Fruit fly (Drosophila melanogaster) whole organism, embryonic: Measurements from ENCODE around the gene CG13601.

ENCODE experiments used
- CG10321 ChIP-seq: fragments of 200-800 bp; sonication (Bioruptor generic); IDR thresholded peaks from 2 replicates; pipeline ENCODE4 v1.3.6; 2022; ENCODE audit warnings: missing biosample characterization, missing genetic modification characterization
- CG10654 ChIP-seq: fragments of 200-800 bp; sonication (Bioruptor generic); optimal IDR thresholded peaks from 2 replicates; lab custom pipeline; 2016; ENCODE audit warnings: missing biosample characterization, missing genetic modification characterization
- CG13424 ChIP-seq: fragments of 200-800 bp; sonication (Bioruptor generic); optimal IDR thresholded peaks from 2 replicates; lab custom pipeline; 2019; ENCODE audit warnings: missing biosample characterization, mild to moderate bottlenecking, missing genetic modification characterization, moderate library complexity
- CG1529 ChIP-seq: fragments of 200-800 bp; sonication (Bioruptor generic); optimal IDR thresholded peaks from 3 replicates; lab custom pipeline; 2018; ENCODE audit warnings: missing biosample characterization, missing genetic modification characterization
- CG15601 ChIP-seq: fragments of 200-800 bp; sonication (Bioruptor generic); optimal IDR thresholded peaks from 3 replicates; lab custom pipeline; 2019; ENCODE audit warnings: missing biosample characterization, mild to moderate bottlenecking, missing genetic modification characterization, moderate library complexity
- CG16779 ChIP-seq: fragments of 200-800 bp; sonication (Bioruptor generic); IDR thresholded peaks from 2 replicates; pipeline ENCODE4 v1.3.6; 2022; ENCODE audit warnings: missing biosample characterization, missing genetic modification characterization
- CG18262 ChIP-seq: fragments of 200-800 bp; optimal IDR thresholded peaks from 3 replicates; lab custom pipeline; 2019; ENCODE audit warnings: missing biosample characterization, mild to moderate bottlenecking, missing genetic modification characterization, moderate library complexity
- CG2116 ChIP-seq: fragments of 200-800 bp; sonication (Bioruptor generic); optimal IDR thresholded peaks from 3 replicates; lab custom pipeline; 2018; ENCODE audit warnings: missing biosample characterization, mild to moderate bottlenecking, missing genetic modification characterization
- CG2889 ChIP-seq: fragments of 200-800 bp; sonication (Bioruptor generic); IDR thresholded peaks from 3 replicates; pipeline ENCODE4 v1.3.6; 2022; ENCODE audit warnings: missing biosample characterization, missing genetic modification characterization
- CG30020 ChIP-seq: fragments of 200-800 bp; optimal IDR thresholded peaks from 2 replicates; lab custom pipeline; 2019; ENCODE audit warnings: missing biosample characterization, mild to moderate bottlenecking, missing genetic modification characterization, moderate library complexity
- CG42726 ChIP-seq: fragments of 200-800 bp; sonication (Bioruptor generic); IDR thresholded peaks from 2 replicates; pipeline ENCODE4 v1.3.6; 2022; ENCODE audit warnings: missing biosample characterization, missing genetic modification characterization; ENCODE audit not compliant: partially characterized antibody
- CG4424 ChIP-seq: fragments of 200-800 bp; sonication (Bioruptor generic); optimal IDR thresholded peaks from 3 replicates; lab custom pipeline; 2016; ENCODE audit warnings: missing biosample characterization, missing genetic modification characterization
- CG6689 ChIP-seq: fragments of 200-800 bp; sonication (Bioruptor generic); IDR thresholded peaks from 2 replicates; pipeline ENCODE4 v1.3.6; 2022; ENCODE audit warnings: missing biosample characterization, missing genetic modification characterization
- CG6791 ChIP-seq: fragments of 200-800 bp; sonication (Bioruptor generic); IDR thresholded peaks from 3 replicates; pipeline ENCODE4 v1.3.6; 2022; ENCODE audit warnings: missing biosample characterization, missing genetic modification characterization; ENCODE audit not compliant: partially characterized antibody
- CG8359 ChIP-seq: fragments of 200-800 bp; sonication (Bioruptor generic); optimal IDR thresholded peaks from 2 replicates; lab custom pipeline; 2017; ENCODE audit warnings: missing biosample characterization, mild to moderate bottlenecking, missing genetic modification characterization, borderline replicate concordance
- CG8388 ChIP-seq: fragments of 200-800 bp; sonication (Bioruptor generic); optimal IDR thresholded peaks from 2 replicates; lab custom pipeline; 2019; ENCODE audit warnings: missing biosample characterization, mild to moderate bottlenecking, missing genetic modification characterization, moderate library complexity
- CG8944 ChIP-seq: fragments of 200-800 bp; sonication (Bioruptor generic); optimal IDR thresholded peaks from 3 replicates; lab custom pipeline; 2016; ENCODE audit warnings: missing biosample characterization, missing genetic modification characterization
- CG9932 ChIP-seq: fragments of 200-800 bp; sonication (Bioruptor generic); IDR thresholded peaks from 2 replicates; pipeline ENCODE4 v1.3.6; 2022; ENCODE audit warnings: missing biosample characterization, missing genetic modification characterization
- CrebB ChIP-seq: fragments of 200-800 bp; sonication (Bioruptor generic); optimal IDR thresholded peaks from 3 replicates; lab custom pipeline; 2018; ENCODE audit warnings: missing biosample characterization, mild to moderate bottlenecking, missing genetic modification characterization
- Deaf1 ChIP-seq: fragments of 200-800 bp; optimal IDR thresholded peaks from 3 replicates; lab custom pipeline; 2019; ENCODE audit warnings: missing biosample characterization, mild to moderate bottlenecking, missing genetic modification characterization, moderate library complexity
- Dfd ChIP-seq, 2 experiments: fragments of >200 bp; optimal IDR thresholded peaks; 2 replicates each; lab custom pipeline; 2017; ENCODE audit warnings: missing biosample characterization in 2 of 2, missing genetic modification characterization in 2 of 2
- Elba2 ChIP-seq: fragments of 200-800 bp; sonication (Bioruptor generic); optimal IDR thresholded peaks from 3 replicates; lab custom pipeline; 2016; ENCODE audit warnings: missing biosample characterization, missing genetic modification characterization
- Gug ChIP-seq: fragments of 200-800 bp; sonication (Bioruptor generic); IDR thresholded peaks from 4 replicates; pipeline ENCODE4 v1.3.6; 2022; ENCODE audit warnings: missing biosample characterization, missing genetic modification characterization
- HmgZ ChIP-seq: fragments of 200-800 bp; sonication (Bioruptor generic); optimal IDR thresholded peaks from 2 replicates; lab custom pipeline; 2018; ENCODE audit warnings: missing biosample characterization, mild to moderate bottlenecking, missing genetic modification characterization
- Lim3 ChIP-seq: fragments of 200-800 bp; sonication (Bioruptor generic); IDR thresholded peaks from 2 replicates; pipeline ENCODE4 v1.3.6; 2022; ENCODE audit warnings: missing biosample characterization, missing genetic modification characterization
- MTF-1 ChIP-seq: fragments of 200-800 bp; sonication (Bioruptor generic); optimal IDR thresholded peaks from 2 replicates; lab custom pipeline; 2018; ENCODE audit warnings: missing biosample characterization, mild to moderate bottlenecking, missing genetic modification characterization, borderline replicate concordance
- Nf-YB ChIP-seq: fragments of 200-800 bp; sonication (Bioruptor generic); optimal IDR thresholded peaks from 3 replicates; lab custom pipeline; 2019; ENCODE audit warnings: missing biosample characterization, mild to moderate bottlenecking, missing genetic modification characterization, moderate library complexity
- Nf-YC ChIP-seq: fragments of 200-800 bp; optimal IDR thresholded peaks from 3 replicates; lab custom pipeline; 2019; ENCODE audit warnings: missing biosample characterization, mild to moderate bottlenecking, missing genetic modification characterization, moderate library complexity
- Opbp ChIP-seq: fragments of 200-800 bp; sonication (Bioruptor generic); IDR thresholded peaks from 3 replicates; pipeline ENCODE4 v1.3.6; 2022; ENCODE audit warnings: missing biosample characterization, missing genetic modification characterization; ENCODE audit not compliant: partially characterized antibody
- bab2 ChIP-seq: fragments of 200-800 bp; sonication (Bioruptor generic); optimal IDR thresholded peaks from 2 replicates; lab custom pipeline; 2016; ENCODE audit warnings: missing biosample characterization, missing genetic modification characterization
- br ChIP-seq: fragments of >200 bp; optimal IDR thresholded peaks from 2 replicates; lab custom pipeline; 2017
- bsh ChIP-seq, 2 experiments: fragments of 200-800 bp; sonication (Bioruptor generic); optimal IDR thresholded peaks; 2 replicates each; lab custom pipeline; 2017 to 2018; ENCODE audit warnings: mild to moderate bottlenecking in 2 of 2, missing biosample characterization in 2 of 2, missing genetic modification characterization in 2 of 2, moderate library complexity in 1 of 2
- cas ChIP-seq: fragments of 200-800 bp; sonication (Bioruptor generic); IDR thresholded peaks from 2 replicates; pipeline ENCODE4 v1.3.6; 2022; ENCODE audit warnings: missing biosample characterization, missing genetic modification characterization
- cato ChIP-seq: fragments of 200-800 bp; sonication (Bioruptor generic); optimal IDR thresholded peaks from 2 replicates; lab custom pipeline; 2016; ENCODE audit warnings: missing biosample characterization, missing genetic modification characterization, borderline replicate concordance
- ci ChIP-seq: fragments of 200-800 bp; sonication (Bioruptor generic); IDR thresholded peaks from 3 replicates; pipeline ENCODE4 v1.3.6; 2022; ENCODE audit warnings: missing biosample characterization, missing genetic modification characterization
- dm ChIP-seq: fragments of 200-800 bp; sonication (Bioruptor generic); optimal IDR thresholded peaks from 3 replicates; lab custom pipeline; 2016; ENCODE audit warnings: missing biosample characterization, missing genetic modification characterization
- en ChIP-seq: fragments of 200-800 bp; sonication (Bioruptor generic); optimal IDR thresholded peaks from 2 replicates; lab custom pipeline; 2016; ENCODE audit warnings: missing biosample characterization, missing genetic modification characterization
- fru ChIP-seq: fragments of >200 bp; optimal IDR thresholded peaks from 2 replicates; lab custom pipeline; 2017
- gem ChIP-seq: fragments of 200-800 bp; sonication (Bioruptor generic); optimal IDR thresholded peaks from 2 replicates; lab custom pipeline; 2019; ENCODE audit warnings: missing biosample characterization, mild to moderate bottlenecking, missing genetic modification characterization, moderate library complexity
- her ChIP-seq: fragments of 200-800 bp; sonication (Bioruptor generic); optimal IDR thresholded peaks from 2 replicates; lab custom pipeline; 2016; ENCODE audit warnings: missing biosample characterization, missing genetic modification characterization
- insv ChIP-seq, 2 experiments: fragments of 200-800 bp; sonication (Bioruptor generic); optimal IDR thresholded peaks; 3 replicates each; lab custom pipeline; 2016 to 2018; ENCODE audit warnings: missing biosample characterization in 2 of 2, missing genetic modification characterization in 2 of 2
- jing ChIP-seq: fragments of 200-800 bp; sonication (Bioruptor generic); optimal IDR thresholded peaks from 2 replicates; lab custom pipeline; 2018; ENCODE audit warnings: missing biosample characterization, mild to moderate bottlenecking, missing genetic modification characterization
- nerfin-1 ChIP-seq: fragments of 200-800 bp; sonication (Bioruptor generic); optimal IDR thresholded peaks from 3 replicates; lab custom pipeline; 2019; ENCODE audit warnings: missing biosample characterization, mild to moderate bottlenecking, missing genetic modification characterization, moderate library complexity
- otp ChIP-seq: fragments of 200-800 bp; sonication (Bioruptor generic); IDR thresholded peaks from 3 replicates; pipeline ENCODE4, ENCODE4 v1.3.6; 2022; ENCODE audit warnings: missing biosample characterization, missing genetic modification characterization
- ranshi ChIP-seq: fragments of 200-800 bp; sonication (Bioruptor generic); IDR thresholded peaks from 2 replicates; pipeline ENCODE4 v1.3.6; 2022; ENCODE audit warnings: missing biosample characterization, missing genetic modification characterization
- repo ChIP-seq: fragments of 200-800 bp; sonication (Bioruptor generic); optimal IDR thresholded peaks from 2 replicates; lab custom pipeline; 2016; ENCODE audit warnings: missing biosample characterization, missing genetic modification characterization
- seq ChIP-seq: fragments of 200-800 bp; sonication (Bioruptor generic); IDR thresholded peaks from 2 replicates; pipeline ENCODE4 v1.3.6; 2022; ENCODE audit warnings: missing biosample characterization, missing genetic modification characterization
- tna ChIP-seq: fragments of 200-800 bp; sonication (Bioruptor generic); IDR thresholded peaks from 2 replicates; pipeline ENCODE4 v1.3.6; 2022; ENCODE audit warnings: missing biosample characterization, missing genetic modification characterization; ENCODE audit not compliant: partially characterized antibody
- trem ChIP-seq: fragments of 200-800 bp; optimal IDR thresholded peaks from 3 replicates; lab custom pipeline; 2019; ENCODE audit warnings: missing biosample characterization, mild to moderate bottlenecking, missing genetic modification characterization, moderate library complexity
- twi ChIP-seq: fragments of 200-800 bp; optimal IDR thresholded peaks from 2 replicates; lab custom pipeline; 2019; ENCODE audit warnings: missing biosample characterization, mild to moderate bottlenecking, missing genetic modification characterization, moderate library complexity

Gene CG13601

dm6 chr3R:23921701-23922501 is 5.5 kb downstream of the CG13601 start (continued):
- TF ChIP-seq CG30020 (tag; lab: Kevin White, UChicago) (no peak), Nf-YB (GFP tag; lab: Kevin White, UChicago) (no peak), CG2889 (GFP tag; lab: Robert Waterston, UW) (0 out of 3 replicates have a peak, but pooled peaks have one; percentile 12), CG10654 (GFP tag; lab: Kevin White, UChicago) (no peak), Opbp (GFP tag; lab: Robert Waterston, UW) (no peak), bsh (GFP tag; optimal IDR thresholded peaks at IDR 0.05; lab: Kevin White, UChicago) (peak in 1 of 2 experiments; percentile 47), ci (GFP tag; lab: Robert Waterston, UW) (peak; percentile 57; the same call in 1 of the 3 replicates), CG6689 (GFP tag; lab: Robert Waterston, UW) (peak; percentile 81), gem (peak; percentile 75), bab2 (GFP tag; lab: Kevin White, UChicago) (no peak), dm (GFP tag; lab: Kevin White, UChicago) (no peak), CG6791 (GFP tag; lab: Robert Waterston, UW) (no peak), CG9932 (GFP tag; lab: Robert Waterston, UW) (peak; percentile 34; the same call in 1 of the 2 replicates), insv (GFP tag; optimal IDR thresholded peaks at IDR 0.05; lab: Kevin White, UChicago) (no peak), seq (GFP tag; lab: Robert Waterston, UW) (no peak), en (GFP tag; lab: Kevin White, UChicago) (no peak), CG8944 (GFP tag; lab: Kevin White, UChicago) (no peak), fru (lab: Kevin White, UChicago) (no peak), CG1529 (GFP tag; lab: Kevin White, UChicago) (no peak), CG2116 (GFP tag; lab: Kevin White, UChicago) (no peak), Nf-YC (tag; lab: Kevin White, UChicago) (peak; percentile 14), cas (GFP tag; lab: Robert Waterston, UW) (no peak), CG13424 (tag; lab: Kevin White, UChicago) (peak; percentile 51), tna (GFP tag; lab: Robert Waterston, UW) (no peak; the same call in 1 of the 2 replicates), Elba2 (GFP tag; lab: Kevin White, UChicago) (no peak), CG8388 (GFP tag; lab: Kevin White, UChicago) (peak; percentile 24), jing (GFP tag; lab: Kevin White, UChicago) (peak; percentile 55), Lim3 (GFP tag; lab: Robert Waterston, UW) (no peak), Dfd (GFP tag; optimal IDR thresholded peaks at IDR 0.05; lab: Kevin White, UChicago) (no peak), CG8359 (GFP tag; lab: Kevin White, UChicago) (no peak), br (lab: Kevin White, UChicago) (no peak), trem (tag; lab: Kevin White, UChicago) (peak; percentile 8), otp (GFP tag; lab: Robert Waterston, UW) (peak; percentile 49; the same call in 1 of the 3 replicates), repo (GFP tag; lab: Kevin White, UChicago) (no peak), nerfin-1 (tag; lab: Kevin White, UChicago) (no peak), Deaf1 (tag; lab: Kevin White, UChicago) (no peak), cato (GFP tag; lab: Kevin White, UChicago) (no peak), CG18262 (peak; percentile 26), HmgZ (peak; percentile 53), CG15601 (tag; lab: Kevin White, UChicago) (no peak), Gug (peak; percentile 39; the same call in 2 of the 4 replicates), CG10321 (no peak), CrebB (peak; percentile 33), CG4424 (GFP tag; lab: Kevin White, UChicago) (no peak), ranshi (GFP tag; lab: Robert Waterston, UW) (peak; percentile 62; the same call in 1 of the 2 replicates), her (GFP tag; lab: Kevin White, UChicago) (no peak), MTF-1 (GFP tag; lab: Kevin White, UChicago) (peak; percentile 26), twi (tag; lab: Kevin White, UChicago) (peak; percentile 15), CG16779 (GFP tag; lab: Robert Waterston, UW) (no peak), CG42726 (GFP tag; lab: Robert Waterston, UW) (no peak)
